Worm (Caenorhabditis elegans) whole organism, late embryonic: Measurements from ENCODE around the gene grl-10.

ENCODE experiments used
- F13H6.1 ChIP-seq: sonication (generic microtip); optimal IDR thresholded peaks from 2 replicates; lab custom pipeline; 2016; ENCODE audit warnings: missing genetic modification characterization, missing compliant biosample characterization
- K02D7.2 ChIP-seq: sonication (generic microtip); optimal IDR thresholded peaks from 2 replicates; lab custom pipeline; 2017; ENCODE audit warnings: mild to moderate bottlenecking, missing genetic modification characterization, missing compliant biosample characterization
- K09A11.1 ChIP-seq: sonication (generic microtip); optimal IDR thresholded peaks from 2 replicates; lab custom pipeline; 2017; ENCODE audit warnings: antibody characterized with exemption, mild to moderate bottlenecking, missing genetic modification characterization, missing compliant biosample characterization; ENCODE audit not compliant: insufficient read depth
- T23F11.4 ChIP-seq: fragments of 200-800 bp; sonication (Bioruptor generic); optimal IDR thresholded peaks from 2 replicates; lab custom pipeline; 2018; ENCODE audit warnings: mild to moderate bottlenecking, missing genetic modification characterization, missing compliant biosample characterization
- ceh-14 ChIP-seq: sonication (generic microtip); optimal IDR thresholded peaks from 2 replicates; lab custom pipeline; 2016; ENCODE audit warnings: missing genotype, missing genetic modification characterization, missing compliant biosample characterization
- ceh-18 ChIP-seq: sonication (generic microtip); optimal IDR thresholded peaks from 2 replicates; lab custom pipeline; 2016; ENCODE audit warnings: missing genetic modification characterization, missing compliant biosample characterization
- ceh-22 ChIP-seq: sonication (generic microtip); optimal IDR thresholded peaks from 2 replicates; lab custom pipeline; 2017; ENCODE audit warnings: missing biosample characterization, missing genetic modification characterization
- ceh-30 ChIP-seq: fragments of 150-350 bp; optimal IDR thresholded peaks from 2 replicates; lab custom pipeline; 2014; ENCODE audit warnings: missing biosample characterization, missing genetic modification characterization
- ceh-31 ChIP-seq: sonication (generic microtip); optimal IDR thresholded peaks from 2 replicates; lab custom pipeline; 2016; ENCODE audit warnings: missing genetic modification characterization, missing compliant biosample characterization
- ceh-45 ChIP-seq: fragments of 200-800 bp; sonication (Bioruptor generic); IDR thresholded peaks from 2 replicates; pipeline ENCODE4 v1.3.6; 2022; ENCODE audit warnings: missing genetic modification reagents, missing genetic modification characterization, missing compliant biosample characterization
- ceh-6 ChIP-seq: fragments of 200-800 bp; sonication (Bioruptor generic); optimal IDR thresholded peaks from 2 replicates; lab custom pipeline; 2018; ENCODE audit warnings: mild to moderate bottlenecking, missing genetic modification characterization, missing compliant biosample characterization
- ceh-9 ChIP-seq: sonication (generic microtip); optimal IDR thresholded peaks from 2 replicates; lab custom pipeline; 2016; ENCODE audit warnings: mild to moderate bottlenecking, missing genetic modification characterization, inconsistent platforms, missing compliant biosample characterization
- che-1 ChIP-seq: sonication (generic microtip); optimal IDR thresholded peaks from 2 replicates; lab custom pipeline; 2016; ENCODE audit warnings: mild to moderate bottlenecking, missing genetic modification characterization, missing compliant biosample characterization
- elt-2 ChIP-seq: sonication (generic microtip); optimal IDR thresholded peaks from 2 replicates; lab custom pipeline; 2016; ENCODE audit warnings: missing genetic modification reagents, missing genetic modification characterization, missing compliant biosample characterization
- elt-4 ChIP-seq: sonication (generic microtip); optimal IDR thresholded peaks from 2 replicates; lab custom pipeline; 2016; ENCODE audit warnings: missing genetic modification characterization, missing compliant biosample characterization
- ets-4 ChIP-seq: sonication (generic microtip); optimal IDR thresholded peaks from 2 replicates; lab custom pipeline; 2016; ENCODE audit warnings: missing genetic modification characterization, missing compliant biosample characterization
- fkh-10 ChIP-seq: fragments of 150-350 bp; optimal IDR thresholded peaks from 2 replicates; lab custom pipeline; 2014; ENCODE audit warnings: missing biosample characterization, missing genetic modification reagents, missing genetic modification characterization
- fkh-6 ChIP-seq: sonication (generic microtip); optimal IDR thresholded peaks from 2 replicates; lab custom pipeline; 2016; ENCODE audit warnings: missing genetic modification characterization, missing compliant biosample characterization
- gmeb-2 ChIP-seq: sonication (generic microtip); optimal IDR thresholded peaks from 2 replicates; lab custom pipeline; 2016; ENCODE audit warnings: missing genetic modification characterization, inconsistent platforms, missing compliant biosample characterization
- hlh-13 ChIP-seq: fragments of 200-800 bp; sonication (Bioruptor generic); optimal IDR thresholded peaks from 2 replicates; lab custom pipeline; 2018; ENCODE audit warnings: mild to moderate bottlenecking, missing genetic modification characterization, missing compliant biosample characterization
- hlh-15 ChIP-seq: sonication (generic microtip); optimal IDR thresholded peaks from 2 replicates; lab custom pipeline; 2016; ENCODE audit warnings: missing genetic modification characterization, missing compliant biosample characterization
- hlh-30 ChIP-seq: sonication (generic microtip); optimal IDR thresholded peaks from 2 replicates; lab custom pipeline; 2017; ENCODE audit warnings: antibody characterized with exemption, missing genetic modification characterization, missing compliant biosample characterization; ENCODE audit not compliant: insufficient read depth
- madf-2 ChIP-seq: sonication (generic microtip); optimal IDR thresholded peaks from 2 replicates; lab custom pipeline; 2017; ENCODE audit warnings: missing genetic modification characterization, missing compliant biosample characterization
- nfya-1 ChIP-seq: sonication (generic microtip); optimal IDR thresholded peaks from 2 replicates; lab custom pipeline; 2017; ENCODE audit warnings: missing genetic modification characterization, mild to moderate bottlenecking, missing compliant biosample characterization, antibody characterized with exemption, moderate library complexity
- nhr-11 ChIP-seq: fragments of 150-350 bp; optimal IDR thresholded peaks from 2 replicates; lab custom pipeline; 2014; ENCODE audit warnings: missing biosample characterization, missing genetic modification characterization
- nhr-232 ChIP-seq: sonication (generic microtip); optimal IDR thresholded peaks from 2 replicates; lab custom pipeline; 2016; ENCODE audit warnings: missing genetic modification characterization, missing compliant biosample characterization
- odd-2 ChIP-seq: sonication (generic microtip); optimal IDR thresholded peaks from 2 replicates; lab custom pipeline; 2017; ENCODE audit warnings: antibody characterized with exemption, mild to moderate bottlenecking, missing genetic modification characterization, missing compliant biosample characterization
- pax-1 ChIP-seq: fragments of 150-350 bp; optimal IDR thresholded peaks from 2 replicates; lab custom pipeline; 2014; ENCODE audit warnings: missing biosample characterization, missing genetic modification characterization
- pqm-1 ChIP-seq: sonication (generic microtip); optimal IDR thresholded peaks from 2 replicates; lab custom pipeline; 2016; ENCODE audit warnings: missing genetic modification characterization, missing compliant biosample characterization
- pros-1 ChIP-seq: fragments of 150-350 bp; optimal IDR thresholded peaks from 2 replicates; lab custom pipeline; 2014; ENCODE audit warnings: missing biosample characterization, missing genetic modification reagents, missing genetic modification characterization
- ref-2 ChIP-seq: sonication (generic microtip); optimal IDR thresholded peaks from 2 replicates; lab custom pipeline; 2016; ENCODE audit warnings: missing genetic modification characterization, missing compliant biosample characterization
- rnt-1 ChIP-seq: sonication (generic microtip); optimal IDR thresholded peaks from 2 replicates; lab custom pipeline; 2016; ENCODE audit warnings: missing genetic modification characterization, missing compliant biosample characterization
- sox-2 ChIP-seq: fragments of 200-800 bp; sonication (Bioruptor generic); IDR thresholded peaks from 2 replicates; pipeline ENCODE4 v1.3.6; 2022; ENCODE audit warnings: missing genetic modification reagents, missing genetic modification characterization, missing compliant biosample characterization
- tbx-2 ChIP-seq: sonication (generic microtip); optimal IDR thresholded peaks from 2 replicates; lab custom pipeline; 2016; ENCODE audit warnings: missing genetic modification characterization, missing compliant biosample characterization
- unc-3 ChIP-seq, 2 experiments: fragments of 200-800 bp in 1 of 2; sonication (Bioruptor generic) in 1 of 2; sonication (generic microtip) in 1 of 2; conservative IDR thresholded peaks in 1 of 2; optimal IDR thresholded peaks in 1 of 2; 2 replicates each; pipeline versions ENCODE4 v1.3.6 to Lab custom; 2016 to 2022; ENCODE audit warnings: missing compliant biosample characterization in 2 of 2, missing genetic modification characterization in 2 of 2, missing genetic modification reagents in 1 of 2
- unc-42 ChIP-seq: sonication (generic microtip); optimal IDR thresholded peaks from 2 replicates; lab custom pipeline; 2016; ENCODE audit warnings: missing genotype, missing genetic modification characterization, missing compliant biosample characterization
- unc-55 ChIP-seq: sonication (generic microtip); optimal IDR thresholded peaks from 2 replicates; lab custom pipeline; 2017; ENCODE audit warnings: missing biosample characterization, missing genetic modification reagents, missing genetic modification characterization

Gene grl-10

DNA sequence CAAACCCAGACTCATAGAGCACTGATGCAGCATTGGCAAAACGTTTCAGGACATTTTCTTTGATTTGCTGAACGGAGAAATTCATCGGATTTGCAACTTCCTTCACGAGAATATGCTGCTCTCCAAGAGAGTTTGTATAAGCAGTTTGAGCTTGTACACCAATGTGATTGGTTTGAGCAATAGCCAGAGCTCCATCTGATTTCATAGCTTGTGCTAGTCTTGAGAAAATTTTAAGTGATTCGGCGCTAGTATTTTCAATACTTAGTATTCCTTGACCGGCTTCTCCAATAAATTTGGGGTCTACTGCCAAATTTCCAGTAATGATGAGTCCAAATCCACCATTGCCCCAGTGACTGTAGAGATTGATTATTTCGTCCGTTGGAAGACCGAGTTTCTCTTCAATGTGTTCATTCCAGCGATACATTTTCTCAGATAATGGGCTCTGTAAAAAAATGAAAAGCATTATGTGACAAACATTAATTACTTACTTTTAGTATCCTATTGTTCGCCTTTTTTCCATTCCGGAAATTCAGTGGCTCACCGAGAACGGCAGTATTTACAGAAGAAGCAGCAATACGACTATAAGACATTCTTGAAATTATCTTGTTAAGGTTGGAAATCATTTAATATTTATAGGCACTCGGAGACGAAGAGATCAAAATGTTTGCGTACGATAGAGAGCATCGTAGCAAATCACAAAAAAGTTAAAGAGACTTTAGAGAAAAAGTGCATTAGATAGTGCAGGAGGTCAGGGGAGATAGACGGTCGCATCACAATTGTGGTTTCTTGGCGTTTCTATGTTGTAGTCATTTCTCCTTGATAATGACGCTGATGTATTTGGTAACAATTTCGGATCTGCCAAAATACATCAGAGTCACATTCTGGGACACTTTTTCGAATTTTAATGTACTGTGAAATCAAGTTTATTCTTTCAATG lies 35.2 kb downstream of the grl-10 start, which contains the start of gene ZK742.3:
ZK742.3 (minus strand) TSS at position 593 of the 937 bp plus-strand sequence.
- TF ChIP-seq unc-42 (tag; lab: Kevin White, UChicago) (no peak), T23F11.4 (no peak), pqm-1 (tag; lab: Kevin White, UChicago) (no peak), odd-2 (tag; lab: Kevin White, UChicago) (no peak), F13H6.1 (tag; lab: Kevin White, UChicago) (no peak)

DNA sequence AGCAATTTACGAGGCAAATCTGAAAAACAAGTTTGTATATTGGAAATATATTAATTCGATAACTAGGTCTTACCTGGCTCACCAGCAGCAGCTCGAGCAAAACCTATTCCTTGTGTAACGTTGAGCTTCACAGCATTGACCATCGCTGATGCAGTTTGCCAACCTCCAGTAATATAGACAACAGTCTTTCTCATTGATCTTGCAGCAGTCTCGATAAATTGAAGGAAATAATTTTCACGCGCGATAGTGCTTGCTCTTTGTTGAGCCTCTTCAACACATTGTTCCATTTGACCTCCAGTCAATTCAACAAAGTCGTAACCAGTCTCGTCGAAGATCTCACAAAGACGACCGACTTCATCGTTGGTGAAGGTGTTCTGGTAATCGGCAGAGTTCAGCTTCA lies 36.2 kb downstream of the grl-10 start:
- TF ChIP-seq pqm-1 (tag; lab: Kevin White, UChicago) = no peak

DNA sequence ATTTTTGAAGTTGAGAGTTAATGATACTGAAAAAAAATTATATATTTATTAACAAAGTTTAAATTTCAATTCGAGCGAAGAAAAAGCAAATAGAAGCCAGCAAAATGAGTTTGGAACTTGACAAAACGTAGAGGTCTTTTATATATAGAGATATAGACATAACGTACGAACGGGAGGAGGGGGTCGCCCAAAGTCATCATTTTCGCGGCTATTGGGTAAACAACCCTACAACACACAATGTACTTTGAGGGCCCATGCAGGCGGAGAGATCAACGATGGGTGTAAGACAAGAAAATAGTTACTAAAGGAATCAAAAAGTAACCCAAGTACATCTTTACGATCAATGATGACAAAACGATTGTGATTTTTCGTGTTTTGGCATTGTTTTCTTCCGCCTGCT lies 37.4 kb downstream of the grl-10 start, which contains the start of gene ZK742.4:
ZK742.4 (minus strand) TSS at position 35 of the 400 bp plus-strand sequence.
- no peak for TF ChIP-seq pax-1
- TF ChIP-seq tbx-2 (tag; lab: Kevin White, UChicago) = peak; percentile 12
- TF ChIP-seq, all 69 proteins: peak for 1

DNA sequence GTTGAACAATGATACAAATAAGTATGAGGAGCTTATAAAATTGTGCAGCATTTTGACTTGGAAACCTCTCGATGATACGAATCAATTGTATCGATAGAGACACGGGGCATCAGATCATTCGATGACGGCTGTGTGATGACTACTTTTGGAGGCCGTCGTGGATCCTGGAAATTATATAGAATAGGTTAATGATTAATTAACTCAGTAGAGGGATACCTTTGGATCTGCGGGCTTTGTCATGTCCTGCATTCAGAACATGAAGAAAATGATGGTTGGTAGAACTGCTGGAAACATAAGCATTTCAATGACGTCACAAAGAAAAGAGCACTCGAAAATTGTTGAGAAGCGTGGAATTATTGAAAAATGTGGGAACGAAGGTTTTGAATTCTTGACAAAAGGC lies 40.3 kb downstream of the grl-10 start, which contains the start of gene ZK742.6:
ZK742.6 (minus strand) TSS at position 342 of the 400 bp plus-strand sequence.
- no peak for TF ChIP-seq gmeb-2
- TF ChIP-seq K02D7.2 (tag; lab: Kevin White, UChicago) = no peak
- TF ChIP-seq ceh-9 = no peak
- TF ChIP-seq nfya-1 (tag; lab: Kevin White, UChicago) = no peak
- TF ChIP-seq madf-2 = no peak
- no peak for TF ChIP-seq unc-42 (tag; lab: Kevin White, UChicago)
- no peak for TF ChIP-seq fkh-10
- TF ChIP-seq pros-1 (tag; lab: Kevin White, UChicago) = no peak

DNA sequence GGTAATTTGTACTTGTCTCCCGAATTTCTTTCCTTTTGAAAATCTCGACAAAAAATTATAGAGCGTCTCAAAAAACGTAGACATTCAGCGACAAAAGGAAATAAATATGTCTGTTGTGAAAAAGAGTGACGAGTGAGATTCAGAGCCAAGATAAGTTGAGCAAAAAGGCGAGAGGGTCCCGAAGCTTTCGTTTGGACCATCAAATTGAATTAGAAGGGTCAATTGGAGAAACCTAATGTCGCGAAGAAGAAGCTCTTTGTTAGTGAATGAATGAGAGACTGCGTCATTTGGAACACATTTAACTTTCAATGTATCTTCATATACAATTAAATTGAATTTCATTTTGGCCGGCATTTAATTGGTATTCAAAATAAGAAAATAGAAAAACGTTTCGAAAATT lies 42.1 kb downstream of the grl-10 start:
- TF ChIP-seq unc-42 (tag; lab: Kevin White, UChicago) = peak; percentile 95
- TF ChIP-seq unc-3 (GFP tag; conservative IDR thresholded peaks at IDR 0.05; lab: Robert Waterston, UW) = no peak
- no peak for TF ChIP-seq unc-3 (tag; optimal IDR thresholded peaks at IDR 0.05; lab: Kevin White, UChicago)
- TF ChIP-seq, all 69 proteins: peak for 1

DNA sequence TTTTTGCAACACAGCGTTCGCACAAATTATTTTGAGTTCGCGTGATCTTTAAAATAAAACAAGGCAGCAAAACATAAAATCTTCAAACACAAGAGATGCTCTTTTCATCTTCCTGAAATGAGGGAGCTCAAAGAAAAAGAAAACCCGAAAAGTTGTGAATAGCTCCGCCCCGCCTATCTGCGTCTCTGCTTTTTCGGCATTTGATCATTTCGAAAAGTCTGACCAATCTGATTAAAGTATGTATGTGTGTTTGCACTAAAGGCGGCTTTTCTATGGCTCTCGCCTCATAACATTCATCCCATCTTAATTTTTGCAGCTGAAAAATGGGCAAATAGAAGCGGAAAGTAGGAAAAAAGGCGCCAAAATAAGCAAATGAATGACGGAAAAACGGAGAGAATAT lies 45.2 kb downstream of the grl-10 start:
- TF ChIP-seq gmeb-2 (no peak), unc-42 (tag; lab: Kevin White, UChicago) (peak; percentile 74)

DNA sequence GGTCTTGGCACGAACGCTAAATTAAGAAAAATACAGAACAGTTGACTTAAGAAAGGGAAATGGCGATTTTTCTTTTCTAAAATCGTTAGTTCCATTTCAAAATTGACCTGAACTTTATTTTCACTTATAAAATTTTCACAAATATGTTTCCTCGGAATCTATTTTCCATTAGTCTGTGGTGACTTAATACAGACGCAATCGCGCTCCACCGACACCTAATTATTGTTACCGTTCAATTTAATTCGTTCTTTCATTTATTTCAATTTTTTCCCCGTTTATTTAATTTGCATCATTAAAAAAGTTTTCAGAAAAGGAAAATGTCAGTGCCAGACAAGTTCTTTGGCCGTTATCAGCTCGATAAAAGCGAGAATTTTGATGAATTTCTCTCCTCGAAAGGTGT lies 45.9 kb downstream of the grl-10 start, which contains the start of gene lbp-4:
lbp-4 (plus strand) TSS at position 309 of the 400 bp plus-strand sequence.
- TF ChIP-seq nhr-232 (tag; lab: Kevin White, UChicago) (no peak), fkh-10 (no peak), nhr-11 (tag; lab: Kevin White, UChicago) (no peak), elt-2 (tag; lab: Kevin White, UChicago) (peak; percentile 22), unc-55 (GFP tag; lab: Kevin White, UChicago) (no peak), ceh-30 (tag; lab: Kevin White, UChicago) (no peak), ceh-22 (tag; lab: Kevin White, UChicago) (no peak), tbx-2 (tag; lab: Kevin White, UChicago) (peak; percentile 79), elt-4 (no peak), K09A11.1 (tag; lab: Kevin White, UChicago) (no peak), ceh-6 (no peak), fkh-6 (tag; lab: Kevin White, UChicago) (no peak), ceh-31 (tag; lab: Kevin White, UChicago) (peak; percentile 92), ceh-18 (tag; lab: Kevin White, UChicago) (no peak), hlh-13 (GFP tag; lab: Kevin White, UChicago) (no peak), ets-4 (tag; lab: Kevin White, UChicago) (peak; percentile 14), F13H6.1 (tag; lab: Kevin White, UChicago) (no peak), ref-2 (tag; lab: Kevin White, UChicago) (no peak), che-1 (tag; lab: Kevin White, UChicago) (no peak), hlh-15 (no peak), ceh-45 (GFP tag; lab: Robert Waterston, UW) (no peak), ceh-14 (tag; lab: Kevin White, UChicago) (peak; percentile 62), sox-2 (GFP tag; lab: Robert Waterston, UW) (no peak), hlh-30 (tag; lab: Kevin White, UChicago) (no peak), unc-3 (GFP tag; conservative IDR thresholded peaks at IDR 0.05; lab: Robert Waterston, UW) (no peak), unc-3 (tag; optimal IDR thresholded peaks at IDR 0.05; lab: Kevin White, UChicago) (no peak), rnt-1 (tag; lab: Kevin White, UChicago) (no peak)
